Worm (Caenorhabditis elegans): ENCODE measurements around the gene F35E8.6.
"Not testable (repeated sequence)": the region's sequence is repeated elsewhere in the genome, so short reads cannot be mapped to it uniquely, and the experiment has no call there.

Gene F35E8.6

DNA sequence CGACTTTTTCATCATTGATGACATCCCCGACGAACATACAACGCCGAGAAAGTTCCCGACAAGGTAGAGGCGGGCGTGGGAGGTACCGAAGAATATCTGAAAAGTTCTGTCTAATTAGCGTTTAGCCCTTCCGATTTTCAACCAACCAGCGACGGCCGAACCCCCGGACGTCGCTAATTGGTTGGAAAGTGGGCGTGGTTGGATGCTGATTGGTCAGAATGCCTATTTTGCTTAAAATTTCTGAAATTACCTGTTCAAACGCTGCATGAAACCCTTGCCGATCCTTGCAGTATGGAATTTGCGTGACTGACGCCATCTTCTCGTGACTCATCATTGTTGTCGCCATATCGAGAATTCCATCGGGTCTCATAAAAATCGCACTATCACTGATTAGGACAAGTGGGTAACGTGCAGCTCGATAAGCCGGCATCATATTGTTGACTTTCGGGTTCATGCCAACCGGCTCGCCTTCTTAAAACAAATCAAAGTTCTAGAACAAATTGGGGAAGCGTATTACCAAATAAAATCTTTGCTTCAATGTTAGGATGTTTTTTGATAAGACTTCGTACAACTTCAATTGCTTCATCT lies 24.1 kb upstream of the F35E8.6 start:
- no peak for TF ChIP-seq dao-5 (tag; optimal IDR thresholded peaks at IDR 0.05)
- no peak for TF ChIP-seq him-1 (tag; optimal IDR thresholded peaks at IDR 0.05)
- no peak for TF ChIP-seq W03F9.2 (tag; optimal IDR thresholded peaks at IDR 0.05)

DNA sequence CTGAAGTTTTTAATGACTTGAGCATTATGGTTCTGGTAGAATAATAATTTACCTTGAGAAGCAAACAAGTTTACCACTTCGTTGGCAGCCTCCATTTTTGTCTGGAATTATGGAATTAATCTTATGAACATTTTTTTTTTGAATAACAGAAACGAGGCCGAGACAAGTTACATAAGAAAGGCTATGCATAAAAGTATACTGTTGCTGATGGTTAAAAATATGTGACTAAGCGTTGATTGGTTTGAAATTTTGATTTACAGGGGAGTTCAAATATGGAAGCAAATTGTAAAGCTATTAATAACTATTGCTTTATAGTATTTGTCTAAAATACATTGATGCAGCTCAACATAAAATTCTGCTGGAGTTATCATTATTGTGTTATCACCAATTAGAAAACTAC lies 23.2 kb upstream of the F35E8.6 start, which contains the start of gene cgt-1:
Gene cgt-1, minus strand, starts transcription at position 101 of the 400 bp plus-strand sequence.
- TF ChIP-seq W03F9.2 (tag; optimal IDR thresholded peaks at IDR 0.05) (no peak), dao-5 (tag; optimal IDR thresholded peaks at IDR 0.05) (no peak), him-1 (tag; optimal IDR thresholded peaks at IDR 0.05) (no peak)

DNA sequence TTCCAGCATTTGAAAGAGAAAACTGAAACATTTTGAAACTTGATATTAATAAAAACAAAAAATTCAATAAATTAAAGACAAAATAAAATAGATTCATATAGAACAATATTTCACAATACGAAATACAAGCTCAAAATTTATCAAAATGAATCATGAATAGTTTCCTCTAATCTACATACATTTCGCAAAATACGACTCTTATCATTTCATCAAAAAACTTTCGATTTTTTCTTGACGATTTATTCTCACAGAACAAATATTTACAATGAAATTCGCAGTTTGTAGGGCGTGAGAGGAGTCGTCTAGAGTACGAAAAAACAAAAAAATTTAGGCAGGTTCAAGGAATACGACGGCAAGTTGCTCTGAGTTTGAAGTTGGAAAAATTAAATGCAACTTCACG lies 21.8 kb upstream of the F35E8.6 start:
- TF ChIP-seq him-1 (tag; optimal IDR thresholded peaks at IDR 0.05) (no peak), W03F9.2 (tag; optimal IDR thresholded peaks at IDR 0.05) (no peak), dao-5 (tag; optimal IDR thresholded peaks at IDR 0.05) (no peak)

DNA sequence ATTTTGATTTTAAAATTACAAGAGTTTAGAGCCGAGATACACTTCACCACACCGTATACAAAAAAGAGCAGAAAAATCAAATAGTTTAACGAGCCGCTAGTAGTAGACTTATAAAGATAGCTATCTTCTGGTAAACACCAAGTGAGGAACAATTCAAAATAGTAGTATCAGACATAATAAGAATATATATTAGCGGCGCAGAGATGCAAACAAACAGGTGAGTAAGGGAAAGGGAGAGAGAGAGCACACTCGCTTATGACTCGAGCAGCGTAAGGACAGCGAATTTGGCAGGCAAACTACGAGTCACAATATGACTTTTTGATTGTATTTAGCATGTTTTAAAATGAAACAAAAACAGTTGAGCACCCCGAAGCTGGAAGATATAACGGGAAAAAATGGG lies 20.7 kb upstream of the F35E8.6 start:
- TF ChIP-seq dao-5 (tag; optimal IDR thresholded peaks at IDR 0.05) = no peak
- TF ChIP-seq W03F9.2 (tag; optimal IDR thresholded peaks at IDR 0.05) = no peak
- no peak for TF ChIP-seq him-1 (tag; optimal IDR thresholded peaks at IDR 0.05)

DNA sequence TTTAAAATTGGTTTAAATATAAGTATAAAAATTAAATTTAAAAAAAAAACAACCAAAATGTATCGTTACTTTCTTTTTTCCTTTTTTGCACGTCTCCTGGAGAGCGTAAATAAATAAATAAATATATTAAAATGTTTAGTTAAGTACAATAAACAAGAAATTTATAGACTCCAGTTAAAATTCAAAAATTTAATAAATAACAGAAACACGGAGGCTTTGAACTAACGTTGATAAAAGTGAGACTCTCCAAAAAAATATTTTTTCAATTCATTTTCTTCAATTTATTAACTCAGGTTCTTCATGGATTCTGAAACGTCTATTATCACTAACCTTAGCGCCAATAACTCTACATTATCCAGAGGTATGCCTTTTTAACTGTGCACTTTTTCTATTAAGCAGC lies 20.2 kb upstream of the F35E8.6 start, which contains the start of gene T06C12.12:
Gene T06C12.12, plus strand, starts transcription at position 301 of the 400 bp plus-strand sequence.
- TF ChIP-seq him-1 (tag; optimal IDR thresholded peaks at IDR 0.05) (no peak), dao-5 (tag; optimal IDR thresholded peaks at IDR 0.05) (no peak), W03F9.2 (tag; optimal IDR thresholded peaks at IDR 0.05) (no peak)

DNA sequence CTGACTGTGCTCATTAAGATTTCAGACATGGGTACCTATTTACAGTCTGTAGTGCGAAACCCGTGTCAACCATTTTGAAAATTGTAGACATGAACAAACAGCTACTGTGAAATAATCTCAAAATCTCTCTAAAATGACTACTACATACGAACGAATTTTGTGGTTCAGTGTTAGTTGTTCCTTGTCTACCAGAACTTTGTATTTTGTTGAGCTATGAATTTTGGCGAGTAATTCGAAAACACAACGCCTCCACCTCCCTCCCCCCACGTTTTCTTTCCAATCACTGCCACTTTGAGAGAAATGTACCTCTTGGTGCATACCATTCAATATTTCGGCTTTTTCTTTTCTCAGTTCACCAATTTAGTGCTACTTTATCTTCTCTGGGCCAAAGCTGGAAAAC lies 19.3 kb upstream of the F35E8.6 start, which contains the start of gene T06C12.11:
Gene T06C12.11, plus strand, starts transcription at position 301 of the 400 bp plus-strand sequence.
- TF ChIP-seq him-1 (tag; optimal IDR thresholded peaks at IDR 0.05) (no peak), W03F9.2 (tag; optimal IDR thresholded peaks at IDR 0.05) (no peak), dao-5 (tag; optimal IDR thresholded peaks at IDR 0.05) (no peak)

- TF ChIP-seq dao-5 (tag; optimal IDR thresholded peaks at IDR 0.05) = no peak
- TF ChIP-seq W03F9.2 (tag; optimal IDR thresholded peaks at IDR 0.05) = no peak
- TF ChIP-seq him-1 (tag; optimal IDR thresholded peaks at IDR 0.05) = no peak
Observed at ce11 chrV:15896671-15897070, 15.3 kb upstream of the F35E8.6 start, which contains the start of gene nhr-213. Gene nhr-213, minus strand, starts transcription at chrV:15896771.

ce11 chrV:15897696-15898095 lies 14.3 kb upstream of the F35E8.6 start, which contains the start of gene str-60:
Gene str-60, plus strand, starts transcription at chrV:15897996.
- TF ChIP-seq him-1 (tag; optimal IDR thresholded peaks at IDR 0.05) = no peak

DNA sequence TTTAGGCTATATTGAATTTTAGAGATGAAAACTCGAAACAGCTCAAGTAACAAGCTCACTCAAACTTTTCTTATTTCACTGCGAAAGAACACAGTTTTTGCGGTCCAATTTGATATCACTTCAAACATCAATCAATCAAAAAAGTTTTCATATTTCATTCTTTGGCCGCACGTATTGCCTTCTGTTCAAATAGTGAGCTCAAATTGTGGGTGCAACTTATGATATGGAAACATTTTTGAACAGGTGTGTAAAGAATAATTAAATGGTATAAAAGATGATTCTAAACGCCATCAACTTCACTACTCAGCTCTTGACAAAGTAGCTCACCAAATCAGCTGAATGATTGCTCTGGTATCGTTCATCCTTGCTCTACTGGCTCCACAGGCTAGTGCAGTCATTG lies 12.3 kb upstream of the F35E8.6 start, which contains the start of gene T06C12.14:
Gene T06C12.14, plus strand, starts transcription at position 301 of the 400 bp plus-strand sequence.
- no peak for TF ChIP-seq dao-5 (tag; optimal IDR thresholded peaks at IDR 0.05)
- no peak for TF ChIP-seq W03F9.2 (tag; optimal IDR thresholded peaks at IDR 0.05)
- TF ChIP-seq him-1 (tag; optimal IDR thresholded peaks at IDR 0.05) = no peak

DNA sequence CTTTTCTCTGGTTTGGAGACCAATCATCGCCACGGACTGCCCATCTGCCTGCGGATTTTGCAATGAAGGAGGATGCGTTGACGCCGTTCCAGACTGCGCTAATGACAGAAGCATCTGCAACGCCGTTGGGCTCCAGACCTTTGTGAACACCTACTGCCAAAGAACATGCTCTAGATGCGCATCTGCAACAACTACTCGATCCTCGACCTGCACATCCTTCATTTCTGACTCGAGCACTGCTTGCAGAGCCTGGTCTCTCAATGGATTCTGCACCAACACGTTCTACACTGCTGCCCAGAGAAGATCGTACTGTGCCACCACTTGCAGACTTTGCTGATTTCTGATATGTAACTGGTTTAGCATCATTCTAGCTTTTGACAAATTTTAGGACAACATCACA lies 11.4 kb upstream of the F35E8.6 start:
- TF ChIP-seq dao-5 (tag; optimal IDR thresholded peaks at IDR 0.05) (no peak), W03F9.2 (tag; optimal IDR thresholded peaks at IDR 0.05) (no peak), him-1 (tag; optimal IDR thresholded peaks at IDR 0.05) (no peak)

- TF ChIP-seq dao-5, W03F9.2, him-1 (tag; optimal IDR thresholded peaks at IDR 0.05): not testable (repeated sequence)
Observed at ce11 chrV:15905530-15905929, 6.4 kb upstream of the F35E8.6 start, which contains the start of the genes F35E8.1 and F35E8.2. Gene F35E8.1, minus strand, starts transcription at chrV:15905630. Gene F35E8.2, plus strand, starts transcription at chrV:15905661.

DNA sequence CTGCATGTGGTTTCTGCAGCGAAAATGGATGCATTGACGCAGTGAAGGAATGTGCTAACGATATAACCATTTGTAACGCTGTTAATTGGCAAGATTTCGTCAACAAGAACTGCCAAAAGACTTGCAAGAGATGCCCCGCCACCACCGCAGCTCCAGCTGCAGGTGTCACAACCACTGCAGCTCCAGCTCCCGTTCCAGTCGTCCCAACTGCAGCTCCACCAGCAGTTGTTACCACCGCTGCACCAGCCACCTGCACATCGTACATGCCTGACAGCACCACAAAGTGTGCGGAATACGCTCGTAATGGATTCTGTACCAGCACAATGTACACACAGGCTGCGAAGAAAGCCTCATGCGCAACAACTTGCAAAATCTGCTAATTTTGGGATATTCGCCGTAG lies 729 bp downstream of the F35E8.6 start:
- TF ChIP-seq him-1 (tag; optimal IDR thresholded peaks at IDR 0.05) = no peak
- TF ChIP-seq W03F9.2 (tag; optimal IDR thresholded peaks at IDR 0.05) = no peak
- TF ChIP-seq dao-5 (tag; optimal IDR thresholded peaks at IDR 0.05) = no peak

ce11 chrV:15913714-15914113 lies 1.8 kb downstream of the F35E8.6 start, which contains the start of gene F35E8.7:
Gene F35E8.7, plus strand, starts transcription at chrV:15914014.
- TF ChIP-seq W03F9.2 (tag; optimal IDR thresholded peaks at IDR 0.05) (no peak), him-1 (tag; optimal IDR thresholded peaks at IDR 0.05) (no peak)

DNA sequence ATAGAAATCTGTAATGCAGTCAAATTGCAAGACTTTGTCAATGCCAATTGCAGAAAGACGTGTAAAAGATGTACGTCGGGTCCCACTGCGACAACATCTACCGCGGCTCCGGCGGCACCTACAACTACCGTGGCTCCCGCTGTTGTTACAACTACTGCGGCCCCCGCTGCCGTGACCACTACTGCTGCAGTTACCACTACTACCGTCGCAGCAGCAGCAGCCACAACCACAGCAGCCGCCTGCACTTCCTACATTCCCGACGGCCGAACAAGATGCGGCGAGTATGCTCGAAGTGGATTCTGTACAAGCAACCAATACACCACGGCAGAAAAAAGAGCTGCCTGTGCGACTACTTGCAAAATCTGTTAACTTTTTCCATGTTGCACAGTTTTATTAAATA lies 2.8 kb downstream of the F35E8.6 start:
- TF ChIP-seq him-1 (tag; optimal IDR thresholded peaks at IDR 0.05) (no peak), dao-5 (tag; optimal IDR thresholded peaks at IDR 0.05) (no peak), W03F9.2 (tag; optimal IDR thresholded peaks at IDR 0.05) (no peak)

ce11 chrV:15915307-15915706 lies 3.4 kb downstream of the F35E8.6 start:
- no peak for TF ChIP-seq W03F9.2 (tag; optimal IDR thresholded peaks at IDR 0.05)
- no peak for TF ChIP-seq him-1 (tag; optimal IDR thresholded peaks at IDR 0.05)
- TF ChIP-seq dao-5 (tag; optimal IDR thresholded peaks at IDR 0.05) = no peak

Measured in whole organism, L4/young adult.